Worm (Caenorhabditis elegans): ENCODE measurements around the gene tba-7.

DNA sequence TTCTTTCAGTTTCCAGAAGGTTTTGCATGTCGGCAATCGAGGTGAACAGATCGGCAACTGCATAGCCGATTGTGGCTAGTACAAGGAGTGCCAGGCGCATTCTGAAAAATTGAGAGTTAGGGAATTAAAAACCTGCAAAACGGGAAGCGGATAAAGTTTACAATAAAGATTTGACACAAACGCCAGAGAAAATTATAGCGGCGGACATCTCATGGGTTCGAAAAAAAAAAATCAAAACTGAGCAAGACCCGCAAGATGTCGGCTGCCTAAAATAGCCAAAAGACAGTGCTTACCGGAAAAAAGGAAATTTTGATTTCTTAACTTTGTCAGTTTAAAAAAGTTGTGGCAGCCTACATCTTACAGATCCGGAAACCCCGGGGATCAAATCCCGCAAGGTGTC, 6.3 kb upstream of the tba-7 start, which contains the start of gene dpy-18:
- TF ChIP-seq pha-4 (tag; optimal IDR thresholded peaks at IDR 0.05) (no peak), elt-1 (tag; optimal IDR thresholded peaks at IDR 0.05; ENCODE audit: borderline replicate concordance, insufficient read depth) (no peak)
